Fruit fly (Drosophila melanogaster): ENCODE measurements around the gene CG10013.
A peak's percentile ranks its signal among the peaks of the same experiment; 100 is the strongest.

CG10013 gene

dm6 chr3R:12344914-12345549, 21.7 kb downstream of the CG10013 start:
- TF ChIP-seq Hr78 (GFP tag; optimal IDR thresholded peaks at IDR 0.05) (no peak), N (GFP tag; optimal IDR thresholded peaks at IDR 0.05) (no peak), usp (GFP tag; optimal IDR thresholded peaks at IDR 0.05) (no peak), pan (optimal IDR thresholded peaks at IDR 0.05) (no peak), tai (GFP tag; optimal IDR thresholded peaks at IDR 0.05) (no peak), CG32264 (GFP tag; optimal IDR thresholded peaks at IDR 0.05) (no peak), lola (GFP tag; optimal IDR thresholded peaks at IDR 0.05) (no peak), rgr (GFP tag; optimal IDR thresholded peaks at IDR 0.05) (peak; percentile 0), Jra (GFP tag; optimal IDR thresholded peaks at IDR 0.05) (no peak), dl (GFP tag; optimal IDR thresholded peaks at IDR 0.05; ENCODE audit: insufficient read depth in 1 of 2, partially characterized antibody in 2 of 2) (no peak), GATAd (GFP tag; optimal IDR thresholded peaks at IDR 0.05) (no peak), Sp1 (GFP tag; optimal IDR thresholded peaks at IDR 0.05) (peak; percentile 31), fru (GFP tag; optimal IDR thresholded peaks at IDR 0.05) (peak; percentile 44), Rel (GFP tag; optimal IDR thresholded peaks at IDR 0.05) (no peak), Rel (tag; optimal IDR thresholded peaks at IDR 0.05) (peak; percentile 93), dmrt93B (GFP tag; optimal IDR thresholded peaks at IDR 0.05) (peak; percentile 36), ey (GFP tag; optimal IDR thresholded peaks at IDR 0.05) (peak; percentile 37), Dif (GFP tag; optimal IDR thresholded peaks at IDR 0.05; ENCODE audit: partially characterized antibody) (no peak), Dfd (GFP tag; optimal IDR thresholded peaks at IDR 0.05) (no peak), woc (GFP tag; optimal IDR thresholded peaks at IDR 0.05) (peak; percentile 10), sage (GFP tag; optimal IDR thresholded peaks at IDR 0.05) (no peak), br (GFP tag; optimal IDR thresholded peaks at IDR 0.05) (peak; percentile 9), h (GFP tag; optimal IDR thresholded peaks at IDR 0.05) (peak; percentile 33), CG9705 (GFP tag; optimal IDR thresholded peaks at IDR 0.05) (no peak), sv (GFP tag; optimal IDR thresholded peaks at IDR 0.05) (no peak), Hnf4 (GFP tag; optimal IDR thresholded peaks at IDR 0.05) (no peak), psq (GFP tag; optimal IDR thresholded peaks at IDR 0.05) (peak; percentile 15), foxo (GFP tag; optimal IDR thresholded peaks at IDR 0.05) (peak in 1 of 2 experiments; percentile 35), HLH106 (tag; optimal IDR thresholded peaks at IDR 0.05) (peak; percentile 46), Hr83 (GFP tag; optimal IDR thresholded peaks at IDR 0.05; ENCODE audit: poor library complexity, severe bottlenecking) (no peak), Myc (optimal IDR thresholded peaks at IDR 0.05) (no peak), brk (GFP tag; optimal IDR thresholded peaks at IDR 0.05) (no peak), jim (GFP tag; optimal IDR thresholded peaks at IDR 0.05) (no peak), dsf (GFP tag; optimal IDR thresholded peaks at IDR 0.05; ENCODE audit: borderline replicate concordance) (no peak), Vsx2 (GFP tag; optimal IDR thresholded peaks at IDR 0.05; ENCODE audit: partially characterized antibody) (no peak), Abd-B (GFP tag; optimal IDR thresholded peaks at IDR 0.05) (no peak), Mio (GFP tag; optimal IDR thresholded peaks at IDR 0.05) (no peak), OdsH (GFP tag; optimal IDR thresholded peaks at IDR 0.05) (peak; percentile 20), CrebA (GFP tag; optimal IDR thresholded peaks at IDR 0.05; ENCODE audit: borderline replicate concordance) (no peak)

dm6 chr3R:12345989-12346388, 22.7 kb downstream of the CG10013 start:
- TF ChIP-seq Mio (GFP tag; optimal IDR thresholded peaks at IDR 0.05): no peak
- TF ChIP-seq jim (GFP tag; optimal IDR thresholded peaks at IDR 0.05): no peak
- TF ChIP-seq Myc (optimal IDR thresholded peaks at IDR 0.05): no peak
- peak in 1 of 2 experiments; percentile 27 for TF ChIP-seq foxo (GFP tag; optimal IDR thresholded peaks at IDR 0.05)
- no peak for TF ChIP-seq dsf (GFP tag; optimal IDR thresholded peaks at IDR 0.05; ENCODE audit: borderline replicate concordance)

DNA sequence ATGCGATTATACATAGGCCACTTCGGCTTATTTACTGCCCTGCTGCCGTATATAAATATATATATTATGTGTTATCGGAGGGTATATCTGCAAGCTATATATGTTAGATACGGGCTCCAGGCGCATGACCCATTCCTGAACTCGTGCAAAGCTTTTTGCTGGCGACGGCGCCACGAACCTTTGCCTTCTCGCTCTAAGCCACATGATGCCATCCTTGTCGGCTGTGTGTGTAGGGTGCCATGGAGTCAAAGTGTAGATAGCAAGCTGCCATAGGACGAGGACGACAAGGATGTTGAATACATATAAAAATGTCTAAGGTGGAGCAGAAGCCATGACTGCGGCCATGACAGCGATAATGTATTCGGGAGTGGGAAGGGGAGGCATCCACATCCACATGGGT, 24.3 kb downstream of the CG10013 start:
- TF ChIP-seq woc (GFP tag; optimal IDR thresholded peaks at IDR 0.05) (no peak), HLH106 (tag; optimal IDR thresholded peaks at IDR 0.05) (no peak), Hr78 (GFP tag; optimal IDR thresholded peaks at IDR 0.05) (no peak), dl (GFP tag; optimal IDR thresholded peaks at IDR 0.05; ENCODE audit: insufficient read depth in 1 of 2, partially characterized antibody in 2 of 2) (no peak), rgr (GFP tag; optimal IDR thresholded peaks at IDR 0.05) (no peak), N (GFP tag; optimal IDR thresholded peaks at IDR 0.05) (no peak), Hr83 (GFP tag; optimal IDR thresholded peaks at IDR 0.05; ENCODE audit: poor library complexity, severe bottlenecking) (no peak), br (GFP tag; optimal IDR thresholded peaks at IDR 0.05) (no peak), sv (GFP tag; optimal IDR thresholded peaks at IDR 0.05) (no peak), Sp1 (GFP tag; optimal IDR thresholded peaks at IDR 0.05) (no peak), Myc (optimal IDR thresholded peaks at IDR 0.05) (no peak)

All from whole organism, wandering third instar larva.